Worm (Caenorhabditis elegans) whole organism, L4 larva: ENCODE data around the gene C42D8.1.

Source experiments
- D1046.2 ChIP-seq: fragments of 200-800 bp; sonication (Bioruptor generic); IDR thresholded peaks from 2 replicates; pipeline ENCODE4 v1.3.6; 2022; ENCODE audit warnings: missing genetic modification characterization, missing compliant biosample characterization
- F10B5.3 ChIP-seq: sonication (generic microtip); optimal IDR thresholded peaks from 2 replicates; lab custom pipeline; 2016; ENCODE audit warnings: mild to moderate bottlenecking, missing genetic modification characterization, missing compliant biosample characterization
- F49E8.2 ChIP-seq: sonication (generic microtip); optimal IDR thresholded peaks from 2 replicates; lab custom pipeline; 2016; ENCODE audit warnings: missing compliant biosample characterization, mild to moderate bottlenecking, missing genetic modification characterization, borderline replicate concordance
- T26A8.4 ChIP-seq: fragments of 200-800 bp; sonication (Bioruptor generic); IDR thresholded peaks from 2 replicates; pipeline ENCODE4 v1.3.6; 2022; ENCODE audit warnings: missing genetic modification characterization, missing compliant biosample characterization
- Y5F2A.4 ChIP-seq: fragments of 200-800 bp; sonication (Bioruptor generic); optimal IDR thresholded peaks from 2 replicates; lab custom pipeline; 2018; ENCODE audit warnings: mild to moderate bottlenecking, missing genetic modification characterization, missing compliant biosample characterization
- ZK337.2 ChIP-seq: fragments of 200-800 bp; sonication (Bioruptor generic); IDR thresholded peaks from 2 replicates; pipeline ENCODE4 v1.3.6; 2022; ENCODE audit warnings: missing genetic modification reagents, missing genetic modification characterization, missing compliant biosample characterization
- aly-2 ChIP-seq: sonication (generic microtip); optimal IDR thresholded peaks from 2 replicates; lab custom pipeline; 2018; ENCODE audit warnings: missing biosample characterization, missing genetic modification characterization
- ama-1 ChIP-seq: fragments of 150-350 bp; optimal IDR thresholded peaks from 2 replicates; lab custom pipeline; 2014; ENCODE audit warnings: inconsistent platforms, mixed read lengths
- attf-4 ChIP-seq: sonication (generic microtip); optimal IDR thresholded peaks from 3 replicates; lab custom pipeline; 2017; ENCODE audit warnings: missing biosample characterization, missing genetic modification characterization
- ceh-32 ChIP-seq: sonication (generic microtip); optimal IDR thresholded peaks from 2 replicates; lab custom pipeline; 2016; ENCODE audit warnings: mild to moderate bottlenecking, missing genetic modification characterization, missing compliant biosample characterization; ENCODE audit not compliant: poor library complexity
- ceh-62 ChIP-seq: sonication (generic microtip); optimal IDR thresholded peaks from 2 replicates; lab custom pipeline; 2017; ENCODE audit warnings: missing biosample characterization, missing genetic modification characterization
- ctbp-1 ChIP-seq: fragments of 200-800 bp; sonication (Bioruptor generic); IDR thresholded peaks from 2 replicates; pipeline ENCODE4 v1.3.6; 2022; ENCODE audit warnings: missing genetic modification reagents, missing genetic modification characterization, missing compliant biosample characterization
- dmd-6 ChIP-seq: fragments of 200-800 bp; sonication (Bioruptor generic); IDR thresholded peaks from 2 replicates; pipeline ENCODE4 v1.3.6; 2022; ENCODE audit warnings: missing genetic modification reagents, missing genetic modification characterization, missing compliant biosample characterization
- dmd-9 ChIP-seq: fragments of 200-800 bp; sonication (Bioruptor generic); IDR thresholded peaks from 2 replicates; pipeline ENCODE4 v1.3.6; 2022; ENCODE audit warnings: missing genetic modification reagents, missing genetic modification characterization, missing compliant biosample characterization
- duxl-1 ChIP-seq: sonication (generic microtip); optimal IDR thresholded peaks from 2 replicates; lab custom pipeline; 2016; ENCODE audit warnings: mild to moderate bottlenecking, missing genetic modification characterization, moderate library complexity, missing compliant biosample characterization; ENCODE audit not compliant: poor library complexity
- egl-27 ChIP-seq: sonication (generic microtip); optimal IDR thresholded peaks from 3 replicates; lab custom pipeline; 2017; ENCODE audit warnings: missing biosample characterization, missing genetic modification reagents, missing genetic modification characterization
- egl-43 ChIP-seq: fragments of 200-800 bp; sonication (Bioruptor generic); IDR thresholded peaks from 2 replicates; pipeline ENCODE4 v1.3.6; 2022; ENCODE audit warnings: missing genetic modification reagents, missing genetic modification characterization, missing compliant biosample characterization
- fkh-10 ChIP-seq: fragments of 150-350 bp; optimal IDR thresholded peaks from 2 replicates; lab custom pipeline; 2014; ENCODE audit warnings: missing biosample characterization, missing genetic modification reagents, missing genetic modification characterization
- fos-1 ChIP-seq: fragments of 150-350 bp; optimal IDR thresholded peaks from 2 replicates; lab custom pipeline; 2014; ENCODE audit warnings: missing biosample characterization, missing genetic modification characterization
- hif-1 ChIP-seq, 2 experiments: sonication (generic microtip); optimal IDR thresholded peaks; 2 replicates each; lab custom pipeline; 2016 to 2017; ENCODE audit warnings: missing compliant biosample characterization in 2 of 2, missing genetic modification characterization in 2 of 2, missing genetic modification reagents in 2 of 2, missing genotype in 2 of 2, mild to moderate bottlenecking in 1 of 2
- hlh-11 ChIP-seq: fragments of 200-800 bp; sonication (Bioruptor generic); optimal IDR thresholded peaks from 2 replicates; lab custom pipeline; 2018; ENCODE audit warnings: mild to moderate bottlenecking, missing genetic modification characterization, missing compliant biosample characterization
- hmg-1.1 ChIP-seq: fragments of 200-800 bp; sonication (Bioruptor generic); IDR thresholded peaks from 2 replicates; pipeline ENCODE4 v1.3.6; 2022; ENCODE audit warnings: missing genetic modification reagents, missing genetic modification characterization, missing compliant biosample characterization
- lin-1 ChIP-seq: fragments of 200-800 bp; sonication (Bioruptor generic); IDR thresholded peaks from 2 replicates; pipeline ENCODE4 v1.3.6; 2022; ENCODE audit warnings: missing genetic modification reagents, missing genetic modification characterization, missing compliant biosample characterization
- lin-13 ChIP-seq: fragments of 150-350 bp; optimal IDR thresholded peaks from 2 replicates; lab custom pipeline; 2014; ENCODE audit warnings: missing biosample characterization, missing genetic modification reagents, missing genetic modification characterization
- lin-15B ChIP-seq: fragments of 150-350 bp; sonication (generic microtip); optimal IDR thresholded peaks from 3 replicates; lab custom pipeline; 2014; ENCODE audit warnings: missing biosample characterization, missing genetic modification characterization
- lin-29 ChIP-seq: fragments of 200-800 bp; sonication (Bioruptor generic); IDR thresholded peaks from 2 replicates; pipeline ENCODE4 v1.3.6; 2022; ENCODE audit warnings: missing genetic modification reagents, missing genetic modification characterization, missing compliant biosample characterization
- mdl-1 ChIP-seq, 2 experiments: fragments of 150-350 bp in 1 of 2; sonication (generic microtip) in 1 of 2; optimal IDR thresholded peaks; 2 replicates each; lab custom pipeline; 2014 to 2017; ENCODE audit warnings: missing biosample characterization in 2 of 2, missing genetic modification characterization in 2 of 2
- mdt-29 ChIP-seq: fragments of 200-800 bp; sonication (Bioruptor generic); IDR thresholded peaks from 2 replicates; pipeline ENCODE4 v1.3.6; 2022; ENCODE audit warnings: missing genetic modification reagents, missing genetic modification characterization, missing compliant biosample characterization
- mep-1 ChIP-seq: fragments of 150-350 bp; sonication (generic microtip); optimal IDR thresholded peaks from 3 replicates; lab custom pipeline; 2014; ENCODE audit warnings: missing biosample characterization, missing genetic modification characterization
- nhr-11 ChIP-seq: fragments of 150-350 bp; optimal IDR thresholded peaks from 2 replicates; lab custom pipeline; 2014; ENCODE audit warnings: missing biosample characterization, missing genetic modification characterization
- nhr-111 ChIP-seq: fragments of 200-800 bp; sonication (Bioruptor generic); optimal IDR thresholded peaks from 2 replicates; lab custom pipeline; 2018; ENCODE audit warnings: mild to moderate bottlenecking, missing genetic modification characterization, missing compliant biosample characterization
- nhr-25 ChIP-seq: sonication (generic microtip); optimal IDR thresholded peaks from 2 replicates; lab custom pipeline; 2017; ENCODE audit warnings: missing genetic modification characterization, mild to moderate bottlenecking, missing compliant biosample characterization, antibody characterized with exemption, moderate library complexity, borderline replicate concordance; ENCODE audit not compliant: insufficient read depth
- nhr-76 ChIP-seq: fragments of 150-350 bp; optimal IDR thresholded peaks from 2 replicates; lab custom pipeline; 2014; ENCODE audit warnings: missing biosample characterization, missing genetic modification characterization
- pha-4 ChIP-seq, 2 experiments: fragments of 150-350 bp in 1 of 2; fragments of 200-800 bp in 1 of 2; sonication (Bioruptor generic) in 1 of 2; IDR thresholded peaks in 1 of 2; optimal IDR thresholded peaks in 1 of 2; 2 replicates each; pipeline versions ENCODE4 v1.3.6 to Lab custom; 2014 to 2022; ENCODE audit warnings: missing genetic modification characterization in 2 of 2, missing genetic modification reagents in 2 of 2, missing biosample characterization in 1 of 2, missing compliant biosample characterization in 1 of 2
- php-3 ChIP-seq: fragments of 200-800 bp; sonication (Bioruptor generic); IDR thresholded peaks from 2 replicates; pipeline ENCODE4 v1.3.6; 2022; ENCODE audit warnings: missing genetic modification reagents, missing genetic modification characterization, missing compliant biosample characterization
- pqm-1 ChIP-seq: sonication (generic microtip); optimal IDR thresholded peaks from 2 replicates; lab custom pipeline; 2017; ENCODE audit warnings: missing biosample characterization, missing genetic modification characterization
- set-16 ChIP-seq: fragments of 200-800 bp; sonication (Bioruptor generic); IDR thresholded peaks from 2 replicates; pipeline ENCODE4 v1.3.6; 2022; ENCODE audit warnings: missing genetic modification reagents, missing genetic modification characterization, missing compliant biosample characterization
- skn-1 ChIP-seq: fragments of 150-350 bp; optimal IDR thresholded peaks from 2 replicates; lab custom pipeline; 2014; ENCODE audit warnings: missing biosample characterization, missing genetic modification characterization
- snpc-1.2 ChIP-seq: fragments of 200-800 bp; sonication (Bioruptor generic); IDR thresholded peaks from 2 replicates; pipeline ENCODE4 v1.3.6; 2022; ENCODE audit warnings: missing genetic modification reagents, missing genetic modification characterization, missing compliant biosample characterization
- spr-1 ChIP-seq: sonication (generic microtip); optimal IDR thresholded peaks from 2 replicates; lab custom pipeline; 2016; ENCODE audit warnings: mild to moderate bottlenecking, missing genetic modification characterization, missing compliant biosample characterization
- unc-39 ChIP-seq: sonication (generic microtip); optimal IDR thresholded peaks from 2 replicates; lab custom pipeline; 2017; ENCODE audit warnings: missing biosample characterization, missing genetic modification characterization
- vab-7 ChIP-seq: fragments of 200-800 bp; sonication (Bioruptor generic); IDR thresholded peaks from 2 replicates; pipeline ENCODE4 v1.3.6; 2022; ENCODE audit warnings: missing genetic modification reagents, missing genetic modification characterization, missing compliant biosample characterization
- zag-1 ChIP-seq: fragments of 150-350 bp; optimal IDR thresholded peaks from 2 replicates; lab custom pipeline; 2014; ENCODE audit warnings: missing biosample characterization, missing genetic modification characterization
- zip-11 ChIP-seq: fragments of 200-800 bp; sonication (Bioruptor generic); IDR thresholded peaks from 2 replicates; pipeline ENCODE4 v1.3.6; 2022; ENCODE audit warnings: missing genetic modification characterization, missing compliant biosample characterization
- ztf-7 ChIP-seq: fragments of 150-350 bp; optimal IDR thresholded peaks from 2 replicates; lab custom pipeline; 2014; ENCODE audit warnings: missing biosample characterization, missing genetic modification characterization

C42D8.1 gene

DNA sequence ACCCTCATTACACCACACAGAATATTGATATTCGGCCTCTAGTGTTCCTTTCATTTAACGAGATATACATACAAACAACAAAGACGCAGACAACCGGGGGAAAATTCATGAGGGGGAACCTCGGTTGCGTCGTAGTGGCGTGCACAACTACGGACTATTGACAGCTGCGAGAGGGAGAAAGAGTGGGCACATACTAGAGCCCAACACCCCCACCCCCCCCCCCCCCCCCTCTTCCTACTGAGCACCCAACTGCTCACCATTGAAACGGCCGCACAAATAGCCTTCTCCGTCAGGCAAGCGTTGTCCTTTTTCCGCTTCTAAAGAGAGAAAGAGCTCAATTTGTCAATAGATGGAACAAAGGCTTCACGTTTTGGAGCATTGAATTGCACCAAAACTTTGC, 30.9 kb downstream of the C42D8.1 start (continued):
- TF ChIP-seq fkh-10 (GFP tag; lab: Kevin White, UChicago), result no peak
- no peak for TF ChIP-seq duxl-1
- TF ChIP-seq ceh-32, result no peak
- TF ChIP-seq T26A8.4 (GFP tag; lab: Robert Waterston, UW), result no peak
- no peak for TF ChIP-seq dmd-6 (GFP tag; lab: Robert Waterston, UW)
- no peak for TF ChIP-seq ZK337.2 (GFP tag; lab: Robert Waterston, UW)
- peak; percentile 80 for TF ChIP-seq hmg-1.1 (GFP tag; lab: Robert Waterston, UW)
- no peak for TF ChIP-seq pqm-1
- no peak for TF ChIP-seq attf-4 (tag; lab: Kevin White, UChicago)
- TF ChIP-seq hif-1 (tag; optimal IDR thresholded peaks at IDR 0.05; lab: Kevin White, UChicago), result peak in 1 of 2 experiments; percentile 17
- no peak for TF ChIP-seq fos-1
- peak; percentile 50 for TF ChIP-seq hlh-11 (tag; lab: Kevin White, UChicago)
- no peak for TF ChIP-seq egl-43 (GFP tag; lab: Robert Waterston, UW)
- TF ChIP-seq ceh-62 (tag; lab: Kevin White, UChicago), result no peak
- TF ChIP-seq lin-1 (GFP tag; lab: Robert Waterston, UW), result no peak
- TF ChIP-seq php-3 (GFP tag; lab: Robert Waterston, UW), result no peak
- no peak for TF ChIP-seq zip-11
- TF ChIP-seq zag-1 (tag; lab: Kevin White, UChicago), result no peak
- no peak for TF ChIP-seq mdt-29 (GFP tag; lab: Robert Waterston, UW)
- TF ChIP-seq vab-7 (GFP tag; lab: Robert Waterston, UW), result no peak
- no peak for TF ChIP-seq nhr-76 (tag; lab: Kevin White, UChicago)
- TF ChIP-seq F49E8.2, result no peak
- no peak for TF ChIP-seq lin-29 (GFP tag; lab: Robert Waterston, UW)
- no peak for TF ChIP-seq unc-39
- no peak for TF ChIP-seq F10B5.3 (tag; lab: Kevin White, UChicago)
- TF ChIP-seq aly-2 (tag; lab: Kevin White, UChicago), result no peak
- no peak for TF ChIP-seq mdl-1 (tag; optimal IDR thresholded peaks at IDR 0.05; lab: Kevin White, UChicago)
- TF ChIP-seq lin-13, result no peak
- TF ChIP-seq D1046.2 (GFP tag; lab: Robert Waterston, UW), result no peak
- peak; percentile 42; the same call in 1 of the 2 replicates for TF ChIP-seq ctbp-1 (GFP tag; lab: Robert Waterston, UW)
- peak; percentile 43; the same call in 1 of the 2 replicates for TF ChIP-seq pha-4 (GFP tag; IDR thresholded peaks at IDR 0.05; lab: Robert Waterston, UW)
- TF ChIP-seq pha-4 (tag; optimal IDR thresholded peaks at IDR 0.05; lab: Kevin White, UChicago), result no peak
- no peak for TF ChIP-seq nhr-11
- no peak for TF ChIP-seq egl-27 (tag; lab: Kevin White, UChicago)
- TF ChIP-seq dmd-9 (GFP tag; lab: Robert Waterston, UW), result no peak
- TF ChIP-seq set-16 (GFP tag; lab: Robert Waterston, UW), result peak; percentile 85; the same call in 1 of the 2 replicates
- TF ChIP-seq ama-1, result no peak
- no peak for TF ChIP-seq Y5F2A.4 (GFP tag; lab: Kevin White, UChicago)
- TF ChIP-seq skn-1 (tag; lab: Kevin White, UChicago), result no peak
- TF ChIP-seq nhr-25, result no peak
- TF ChIP-seq ztf-7 (tag; lab: Kevin White, UChicago), result no peak
- peak; percentile 37 for TF ChIP-seq mep-1 (tag; lab: Kevin White, UChicago)

DNA sequence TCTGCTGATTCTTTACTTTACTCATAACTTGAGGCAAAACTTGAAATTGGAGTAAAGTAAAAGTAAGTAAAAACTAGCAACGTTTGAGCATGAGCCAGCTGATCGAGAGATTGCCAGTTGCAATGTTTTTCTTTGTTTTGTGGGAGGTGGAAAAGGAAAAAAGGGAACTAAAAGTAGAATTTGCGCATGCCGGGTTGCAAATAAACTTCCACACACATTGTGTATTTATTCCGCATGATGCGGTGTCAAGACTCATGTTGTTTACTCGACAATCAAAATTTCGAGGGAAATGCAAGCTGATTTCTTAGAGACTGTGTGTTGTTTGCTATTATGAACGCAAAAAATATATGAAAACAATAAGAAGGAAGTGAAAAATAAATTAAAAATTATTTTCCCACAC, 33.1 kb downstream of the C42D8.1 start:
- no peak for TF ChIP-seq spr-1 (tag; lab: Kevin White, UChicago)
- no peak for TF ChIP-seq mep-1 (tag; lab: Kevin White, UChicago)
- TF ChIP-seq lin-15B (tag; lab: Kevin White, UChicago), result no peak
- no peak for TF ChIP-seq snpc-1.2 (GFP tag; lab: Robert Waterston, UW)
- TF ChIP-seq aly-2 (tag; lab: Kevin White, UChicago), result no peak
- no peak for TF ChIP-seq nhr-111 (GFP tag; lab: Kevin White, UChicago)
